Fruit fly (Drosophila melanogaster) whole organism, pupa: Measurements from ENCODE around the gene CG4793.
A peak's percentile ranks its signal among the peaks of the same experiment; 100 is the strongest.

Source experiments
- CG10348 ChIP-seq: fragments of 200-800 bp; sonication (Bioruptor generic); IDR thresholded peaks from 2 replicates; pipeline ENCODE4 v1.3.6; 2022; ENCODE audit warnings: missing biosample characterization, missing genetic modification characterization
- CG13204 ChIP-seq: fragments of 200-800 bp; sonication (Bioruptor generic); optimal IDR thresholded peaks from 2 replicates; lab custom pipeline; 2018; ENCODE audit warnings: missing biosample characterization, mild to moderate bottlenecking, missing genetic modification characterization, moderate library complexity
- CG15710 ChIP-seq: fragments of 200-800 bp; sonication (Bioruptor generic); optimal IDR thresholded peaks from 2 replicates; lab custom pipeline; 2018; ENCODE audit warnings: missing biosample characterization, mild to moderate bottlenecking, missing genetic modification characterization, moderate library complexity
- CG17806 ChIP-seq: fragments of 200-800 bp; sonication (Bioruptor generic); optimal IDR thresholded peaks from 2 replicates; lab custom pipeline; 2018; ENCODE audit warnings: missing biosample characterization, mild to moderate bottlenecking, missing genetic modification characterization, moderate library complexity
- CG34367 ChIP-seq: fragments of 200-800 bp; sonication (Bioruptor generic); optimal IDR thresholded peaks from 2 replicates; lab custom pipeline; 2018; ENCODE audit warnings: missing biosample characterization, mild to moderate bottlenecking, missing genetic modification characterization
- D1 ChIP-seq: fragments of 200-800 bp; sonication (Bioruptor generic); optimal IDR thresholded peaks from 2 replicates; lab custom pipeline; 2018; ENCODE audit warnings: missing biosample characterization, mild to moderate bottlenecking, missing genetic modification characterization, moderate library complexity
- EcR ChIP-seq: fragments of 200-800 bp; sonication (Bioruptor generic); optimal IDR thresholded peaks from 3 replicates; lab custom pipeline; 2019; ENCODE audit warnings: missing biosample characterization, missing genetic modification characterization, mild to moderate bottlenecking, moderate library complexity, missing genetic modification reagents
- Ets98B ChIP-seq: fragments of 200-800 bp; sonication (Bioruptor generic); IDR thresholded peaks from 2 replicates; pipeline ENCODE4 v1.3.6; 2022; ENCODE audit warnings: missing biosample characterization, missing genetic modification characterization
- Pif1B ChIP-seq: fragments of 200-800 bp; sonication (Bioruptor generic); optimal IDR thresholded peaks from 3 replicates; lab custom pipeline; 2016; ENCODE audit warnings: missing biosample characterization, missing genetic modification characterization
- Snoo ChIP-seq: fragments of 200-800 bp; sonication (Bioruptor generic); optimal IDR thresholded peaks from 3 replicates; lab custom pipeline; 2017; ENCODE audit warnings: missing biosample characterization, mild to moderate bottlenecking, missing genetic modification characterization, inconsistent platforms
- rn ChIP-seq: fragments of 200-800 bp; sonication (Bioruptor generic); IDR thresholded peaks from 2 replicates; pipeline ENCODE4 v1.3.6; 2022; ENCODE audit warnings: missing biosample characterization, missing genetic modification characterization

DNA sequence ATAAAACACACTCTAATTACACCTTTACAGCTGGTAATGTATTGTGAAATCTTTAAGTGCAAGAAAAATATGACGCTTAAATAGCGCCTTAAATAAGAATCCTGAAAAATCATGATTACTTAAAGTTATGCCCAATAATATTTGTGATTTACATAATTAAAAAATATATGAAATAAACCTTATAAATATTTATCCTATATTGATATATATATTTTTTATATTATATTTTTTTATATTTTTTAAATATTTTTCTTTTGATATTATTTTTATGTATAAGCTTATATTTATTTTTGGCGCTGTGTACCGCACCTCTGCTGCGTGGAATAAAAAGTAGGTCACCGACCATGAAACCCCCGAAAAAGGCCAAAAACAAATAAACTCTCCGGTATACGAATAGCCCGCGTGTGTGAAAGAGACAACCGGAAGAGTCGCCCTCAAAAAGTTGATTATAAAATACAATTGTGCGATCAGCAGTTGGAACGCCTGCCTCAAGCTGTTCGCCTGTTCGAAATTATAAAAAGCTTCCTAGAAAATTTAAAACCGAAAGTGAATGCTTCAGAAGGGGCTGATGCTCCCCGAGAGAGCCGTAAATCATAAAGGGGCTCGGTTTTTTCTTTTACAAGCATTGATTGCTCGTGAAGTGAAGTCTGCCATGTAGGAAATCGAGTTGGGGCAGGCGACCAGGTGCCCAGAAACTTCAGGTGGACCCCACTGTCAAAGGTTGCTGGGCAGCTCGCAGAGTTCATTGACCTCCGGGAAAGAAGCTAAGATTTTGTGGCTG, 14.5 kb upstream of the CG4793 start:
- TF ChIP-seq Pif1B (GFP tag; lab: Kevin White, UChicago): no peak
- TF ChIP-seq CG15710 (tag; lab: Kevin White, UChicago): no peak
- TF ChIP-seq Snoo (tag; lab: Kevin White, UChicago): no peak
- TF ChIP-seq CG13204 (GFP tag; lab: Kevin White, UChicago): no peak
- TF ChIP-seq CG10348: no peak
- TF ChIP-seq CG17806: no peak
- TF ChIP-seq Ets98B (GFP tag; lab: Robert Waterston, UW): no peak
- peak; percentile 98 for TF ChIP-seq EcR (GFP tag; lab: Kevin White, UChicago)
- TF ChIP-seq CG34367 (tag; lab: Kevin White, UChicago): no peak
- TF ChIP-seq D1 (tag; lab: Kevin White, UChicago): no peak
- no peak for TF ChIP-seq rn (GFP tag; lab: Robert Waterston, UW)
